Fruit fly (Drosophila melanogaster) whole organism, pupa: ENCODE measurements around the gene Tdh.

Experiments
- CG12605 ChIP-seq: fragments of 200-800 bp; sonication (Bioruptor generic); IDR thresholded peaks from 2 replicates; pipeline ENCODE4 v1.3.6; 2022; ENCODE audit warnings: missing biosample characterization, missing genetic modification characterization
- Ets98B ChIP-seq: fragments of 200-800 bp; sonication (Bioruptor generic); IDR thresholded peaks from 2 replicates; pipeline ENCODE4 v1.3.6; 2022; ENCODE audit warnings: missing biosample characterization, missing genetic modification characterization
- Pif1A ChIP-seq: fragments of 200-800 bp; sonication (Bioruptor generic); optimal IDR thresholded peaks from 3 replicates; lab custom pipeline; 2016; ENCODE audit warnings: missing biosample characterization, missing genetic modification characterization
- rn ChIP-seq: fragments of 200-800 bp; sonication (Bioruptor generic); IDR thresholded peaks from 2 replicates; pipeline ENCODE4 v1.3.6; 2022; ENCODE audit warnings: missing biosample characterization, missing genetic modification characterization

- TF ChIP-seq CG12605 (GFP tag; lab: Robert Waterston, UW) (no peak), rn (GFP tag; lab: Robert Waterston, UW) (no peak), Pif1A (GFP tag; lab: Kevin White, UChicago) (no peak), Ets98B (GFP tag; lab: Robert Waterston, UW) (no peak)
Measured at dm6 chr3L:20460383-20460782, 6.4 kb upstream of the Tdh start, which contains the start of gene mag.
